Worm (Caenorhabditis elegans) whole organism, young adult: ENCODE results near the gene xbp-1.

Experiments
- B0019.2 ChIP-seq: fragments of 200-800 bp; sonication (Bioruptor generic); conservative IDR thresholded peaks from 2 replicates; pipeline ENCODE4 v1.3.6; 2022; ENCODE audit warnings: missing genetic modification reagents, missing genetic modification characterization, missing compliant biosample characterization
- B0261.1 ChIP-seq: sonication (generic microtip); optimal IDR thresholded peaks from 2 replicates; lab custom pipeline; 2016; ENCODE audit warnings: mild to moderate bottlenecking, missing genetic modification characterization, moderate library complexity, missing compliant biosample characterization
- B0336.3 ChIP-seq: fragments of 200-800 bp; sonication (Bioruptor generic); IDR thresholded peaks from 2 replicates; pipeline ENCODE4 v1.3.6; 2022; ENCODE audit warnings: missing genetic modification characterization, missing compliant biosample characterization
- C06A6.2 ChIP-seq: fragments of 200-800 bp; sonication (Bioruptor generic); conservative IDR thresholded peaks from 2 replicates; pipeline ENCODE4 v1.3.6; 2022; ENCODE audit warnings: missing genetic modification characterization, missing compliant biosample characterization
- F37B4.10 ChIP-seq: fragments of 200-800 bp; sonication (Bioruptor generic); IDR thresholded peaks from 2 replicates; pipeline ENCODE4 v1.3.6; 2022; ENCODE audit warnings: missing genetic modification characterization, missing compliant biosample characterization
- F57A8.1 ChIP-seq: fragments of 200-800 bp; sonication (Bioruptor generic); optimal IDR thresholded peaks from 2 replicates; lab custom pipeline; 2018; ENCODE audit warnings: mild to moderate bottlenecking, missing genetic modification characterization, moderate library complexity, missing compliant biosample characterization
- T07F8.4 ChIP-seq: sonication (generic microtip); optimal IDR thresholded peaks from 2 replicates; lab custom pipeline; 2016; ENCODE audit warnings: mild to moderate bottlenecking, missing genetic modification characterization, moderate library complexity, missing compliant biosample characterization
- Y79H2A.3 ChIP-seq: fragments of 200-800 bp; sonication (Bioruptor generic); conservative IDR thresholded peaks from 2 replicates; pipeline ENCODE4 v1.3.6; 2022; ENCODE audit warnings: missing genetic modification reagents, missing genetic modification characterization, missing compliant biosample characterization
- Y95B8A.8 ChIP-seq: fragments of 200-800 bp; sonication (Bioruptor generic); IDR thresholded peaks from 2 replicates; pipeline ENCODE4 v1.3.6; 2022; ENCODE audit warnings: missing genetic modification reagents, missing genetic modification characterization, missing compliant biosample characterization
- aptf-3 ChIP-seq: fragments of 200-800 bp; sonication (Bioruptor generic); IDR thresholded peaks from 2 replicates; pipeline ENCODE4 v1.3.6; 2022; ENCODE audit warnings: missing genetic modification characterization, missing compliant biosample characterization
- athp-1 ChIP-seq: sonication (generic microtip); optimal IDR thresholded peaks from 2 replicates; lab custom pipeline; 2017; ENCODE audit warnings: mild to moderate bottlenecking, missing genetic modification characterization, missing compliant biosample characterization
- bed-1 ChIP-seq: fragments of 200-800 bp; sonication (Bioruptor generic); IDR thresholded peaks from 2 replicates; pipeline ENCODE4 v1.3.6; 2022; ENCODE audit warnings: missing genetic modification reagents, missing genetic modification characterization, missing compliant biosample characterization
- ccch-3 ChIP-seq: fragments of 200-800 bp; sonication (Bioruptor generic); optimal IDR thresholded peaks from 2 replicates; lab custom pipeline; 2018; ENCODE audit warnings: mild to moderate bottlenecking, missing genetic modification characterization, missing compliant biosample characterization
- ceh-27 ChIP-seq: fragments of 200-800 bp; sonication (Bioruptor generic); optimal IDR thresholded peaks from 2 replicates; lab custom pipeline; 2018; ENCODE audit warnings: mild to moderate bottlenecking, missing genetic modification characterization, moderate library complexity, missing compliant biosample characterization
- ceh-40 ChIP-seq: fragments of 200-800 bp; sonication (Bioruptor generic); IDR thresholded peaks from 2 replicates; pipeline ENCODE4 v1.3.6; 2022; ENCODE audit warnings: missing genetic modification characterization, missing compliant biosample characterization
- dpl-1 ChIP-seq: fragments of 150-350 bp; optimal IDR thresholded peaks from 2 replicates; lab custom pipeline; 2014; ENCODE audit warnings: missing biosample characterization, missing genetic modification reagents, missing genetic modification characterization
- efl-1 ChIP-seq: fragments of 150-350 bp; optimal IDR thresholded peaks from 2 replicates; lab custom pipeline; 2014; ENCODE audit warnings: missing biosample characterization, missing genetic modification reagents, missing genetic modification characterization
- egl-44 ChIP-seq: fragments of 200-800 bp; sonication (Bioruptor generic); IDR thresholded peaks from 2 replicates; pipeline ENCODE4 v1.3.6; 2022; ENCODE audit warnings: missing genetic modification reagents, missing genetic modification characterization, missing compliant biosample characterization
- gei-17 ChIP-seq: fragments of 200-800 bp; sonication (Bioruptor generic); optimal IDR thresholded peaks from 2 replicates; lab custom pipeline; 2018; ENCODE audit warnings: mild to moderate bottlenecking, missing genetic modification characterization, missing compliant biosample characterization
- hsf-1 ChIP-seq: fragments of 200-800 bp; sonication (Bioruptor generic); IDR thresholded peaks from 2 replicates; pipeline ENCODE4 v1.3.6; 2022; ENCODE audit warnings: missing genetic modification reagents, missing genetic modification characterization, missing compliant biosample characterization
- let-607 ChIP-seq, 2 experiments: fragments of 200-800 bp in 1 of 2; sonication (Bioruptor generic) in 1 of 2; sonication (generic microtip) in 1 of 2; optimal IDR thresholded peaks; 2 replicates each; lab custom pipeline; 2016 to 2018; ENCODE audit warnings: mild to moderate bottlenecking in 2 of 2, missing compliant biosample characterization in 2 of 2, missing genetic modification characterization in 2 of 2, moderate library complexity in 2 of 2, missing genotype in 1 of 2
- madf-6 ChIP-seq: fragments of 200-800 bp; sonication (Bioruptor generic); IDR thresholded peaks from 2 replicates; pipeline ENCODE4 v1.3.6; 2022; ENCODE audit warnings: missing genetic modification reagents, missing genetic modification characterization, missing compliant biosample characterization
- nhr-80 ChIP-seq: sonication (generic microtip); optimal IDR thresholded peaks from 2 replicates; lab custom pipeline; 2016; ENCODE audit warnings: missing genetic modification characterization, missing compliant biosample characterization
- pha-4 ChIP-seq: fragments of 150-350 bp; sonication (generic microtip); optimal IDR thresholded peaks from 2 replicates; lab custom pipeline; 2014; ENCODE audit warnings: missing biosample characterization, missing genetic modification reagents, missing genetic modification characterization
- rcor-1 ChIP-seq: fragments of 200-800 bp; sonication (Bioruptor generic); IDR thresholded peaks from 2 replicates; pipeline ENCODE4 v1.3.6; 2022; ENCODE audit warnings: missing genetic modification reagents, missing genetic modification characterization, missing compliant biosample characterization
- rpc-1 ChIP-seq, 2 experiments: fragments of 150-350 bp in 1 of 2; sonication (generic microtip) in 1 of 2; optimal IDR thresholded peaks; 2 replicates each; lab custom pipeline; 2014 to 2018; ENCODE audit warnings: missing biosample characterization in 1 of 2, missing genetic modification characterization in 1 of 2, missing genetic modification reagents in 1 of 2, missing genotype in 1 of 2
- sdz-38 ChIP-seq: sonication (generic microtip); optimal IDR thresholded peaks from 2 replicates; lab custom pipeline; 2016; ENCODE audit warnings: missing genotype, missing genetic modification characterization, missing compliant biosample characterization
- sptf-2 ChIP-seq: fragments of 200-800 bp; sonication (Bioruptor generic); optimal IDR thresholded peaks from 2 replicates; lab custom pipeline; 2018; ENCODE audit warnings: mild to moderate bottlenecking, missing genetic modification characterization, missing compliant biosample characterization
- unc-62 ChIP-seq: fragments of 150-350 bp; optimal IDR thresholded peaks from 2 replicates; lab custom pipeline; 2014; ENCODE audit warnings: missing biosample characterization, missing genetic modification reagents, missing genetic modification characterization
- zfh-2 ChIP-seq: fragments of 200-800 bp; sonication (Bioruptor generic); conservative IDR thresholded peaks from 2 replicates; pipeline ENCODE4 v1.3.6; 2022; ENCODE audit warnings: missing genetic modification reagents, missing genetic modification characterization, missing compliant biosample characterization
- ztf-25 ChIP-seq: fragments of 200-800 bp; sonication (Bioruptor generic); IDR thresholded peaks from 2 replicates; pipeline ENCODE4 v1.3.6; 2022; ENCODE audit warnings: missing genetic modification reagents, missing genetic modification characterization, missing compliant biosample characterization

The xbp-1 gene

DNA sequence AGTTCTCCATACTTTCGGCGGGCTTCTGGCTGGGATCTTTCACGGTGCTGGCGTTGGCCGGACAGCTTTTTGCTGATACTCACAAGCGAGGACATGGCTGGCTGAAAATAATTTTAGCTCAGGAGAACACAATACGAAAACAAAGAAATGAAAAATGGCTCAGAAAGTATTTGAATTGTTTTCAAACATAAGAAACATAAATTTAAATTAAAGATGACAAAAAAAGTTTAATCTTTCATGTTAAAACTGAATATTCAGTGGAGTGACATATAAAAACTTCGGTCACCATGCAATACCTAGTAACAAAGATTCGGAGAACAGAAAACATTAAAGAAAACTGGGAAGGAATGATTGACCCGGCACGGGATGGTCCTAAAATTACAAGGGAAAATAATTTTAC lies 15.0 kb upstream of the xbp-1 start, which contains the start of gene C16C10.2:
Gene C16C10.2, minus strand, starts transcription at position 101 of the 400 bp plus-strand sequence.
- TF ChIP-seq ceh-40 (GFP tag; lab: Robert Waterston, UW): no peak
- TF ChIP-seq Y95B8A.8 (GFP tag; lab: Robert Waterston, UW): no peak
- TF ChIP-seq gei-17 (GFP tag; lab: Kevin White, UChicago): no peak
- 0 out of 2 replicates have a peak, but pooled peaks have one; percentile 27 for TF ChIP-seq hsf-1 (GFP tag; lab: Robert Waterston, UW)

DNA sequence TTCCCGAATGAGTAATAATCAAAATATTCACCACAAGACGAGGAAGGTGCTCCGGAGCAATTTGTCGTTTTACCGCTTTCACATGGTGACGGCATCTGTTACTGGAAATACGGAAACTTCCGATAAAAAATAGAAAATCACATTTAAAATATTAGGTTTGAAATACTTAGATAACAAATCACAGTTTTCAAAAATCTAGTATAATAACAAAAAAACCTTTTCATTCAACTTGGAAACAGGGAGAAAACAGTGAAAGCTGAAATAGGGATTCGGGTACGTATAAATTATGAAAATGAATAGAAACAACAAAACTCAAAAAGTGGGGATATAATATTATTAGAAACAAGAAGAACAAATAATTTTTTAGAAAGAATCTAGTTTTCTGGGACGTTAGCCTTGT lies 12.3 kb upstream of the xbp-1 start, which contains the start of gene C16C10.1:
Gene C16C10.1, minus strand, starts transcription at position 101 of the 400 bp plus-strand sequence.
- TF ChIP-seq ceh-27 (no peak), T07F8.4 (tag; lab: Kevin White, UChicago) (no peak), Y79H2A.3 (no peak), rcor-1 (GFP tag; lab: Robert Waterston, UW) (no peak), athp-1 (tag; lab: Kevin White, UChicago) (no peak), aptf-3 (GFP tag; lab: Robert Waterston, UW) (0 out of 2 replicates have a peak, but pooled peaks have one; percentile 20), madf-6 (no peak), sdz-38 (tag; lab: Kevin White, UChicago) (no peak)
- TF ChIP-seq, all 124 proteins: peak for 1

DNA sequence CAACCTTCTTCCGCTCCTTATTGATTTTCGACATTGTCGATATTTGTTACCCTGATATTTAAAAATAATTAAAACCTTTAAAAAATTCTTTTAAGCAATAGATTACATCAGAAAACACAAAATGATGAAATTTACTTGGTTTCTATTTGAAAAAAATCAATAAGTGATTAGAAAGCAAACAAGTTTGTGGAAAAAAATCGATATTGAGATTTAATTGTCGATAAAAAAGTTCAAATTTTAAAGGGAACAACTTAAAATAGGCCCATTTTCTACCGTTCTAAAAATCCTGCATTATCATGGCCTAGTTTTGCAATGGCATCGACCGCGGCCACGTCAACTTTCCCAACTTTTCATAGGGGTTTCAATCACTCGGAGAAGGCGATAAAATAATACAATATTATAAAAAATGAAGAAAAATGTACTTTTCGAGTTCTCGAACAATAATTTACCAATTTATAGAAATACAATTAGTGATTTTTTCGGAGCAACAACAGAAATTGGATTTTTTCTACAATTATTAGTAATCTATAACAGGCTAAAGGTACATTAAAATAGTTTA lies 6.8 kb upstream of the xbp-1 start, which contains the start of gene lars-1:
Gene lars-1, minus strand, starts transcription at position 51 of the 559 bp plus-strand sequence.
- TF ChIP-seq let-607 (tag; optimal IDR thresholded peaks at IDR 0.05; lab: Kevin White, UChicago): peak; percentile 87 to 92
- TF ChIP-seq nhr-80: peak; percentile 48
- TF ChIP-seq dpl-1 (GFP tag; lab: Kevin White, UChicago): no peak

DNA sequence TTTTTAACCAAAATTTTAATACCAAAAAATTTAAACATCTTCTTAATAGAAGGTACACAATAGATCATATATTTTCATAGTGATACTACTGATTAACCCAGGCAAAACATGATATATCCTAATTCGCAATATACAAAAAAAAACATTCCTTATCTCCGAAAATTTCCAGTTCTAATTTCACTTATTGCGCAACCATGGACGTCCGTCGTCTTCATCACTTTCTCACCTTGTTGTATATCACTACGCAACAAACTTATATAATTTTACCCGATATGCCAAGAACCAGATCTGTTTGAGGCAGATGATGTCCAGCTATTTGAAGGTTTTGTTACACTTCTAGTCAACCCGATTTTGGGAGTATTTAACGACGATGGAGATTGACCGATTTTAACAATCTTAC lies 5.8 kb upstream of the xbp-1 start, which contains the start of gene R74.2:
Gene R74.2, plus strand, starts transcription at position 316 of the 400 bp plus-strand sequence.
- TF ChIP-seq B0261.1 (tag; lab: Kevin White, UChicago): no peak
- TF ChIP-seq ccch-3 (GFP tag; lab: Kevin White, UChicago): no peak
- no peak for TF ChIP-seq B0336.3 (GFP tag; lab: Robert Waterston, UW)
- TF ChIP-seq F57A8.1 (GFP tag; lab: Kevin White, UChicago): no peak
- no peak for TF ChIP-seq unc-62 (GFP tag; lab: Kevin White, UChicago)
- no peak for TF ChIP-seq rpc-1 (optimal IDR thresholded peaks at IDR 0.05; lab: Kevin White, UChicago)
- TF ChIP-seq rpc-1 (tag; optimal IDR thresholded peaks at IDR 0.05; lab: Kevin White, UChicago): no peak
- TF ChIP-seq, all 124 proteins: peak for 0

DNA sequence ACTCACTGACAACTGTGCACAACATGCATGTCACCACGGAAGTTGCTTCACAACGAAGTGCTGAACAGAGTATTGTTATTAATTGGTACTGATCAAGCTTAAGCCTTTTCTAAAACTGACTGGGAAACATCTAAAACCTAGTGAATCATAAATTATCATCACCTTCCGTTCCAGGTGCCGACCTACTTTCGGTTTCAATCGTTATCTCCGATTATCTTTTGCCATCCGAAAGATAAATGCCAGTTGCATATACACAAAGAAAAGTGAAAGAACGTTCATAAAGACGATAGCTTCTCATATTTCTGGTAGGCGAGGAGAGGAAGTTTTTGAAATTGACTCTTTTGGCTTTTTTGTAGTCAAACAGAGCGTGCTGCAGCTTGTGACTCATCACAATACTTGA lies 4.0 kb upstream of the xbp-1 start:
- TF ChIP-seq athp-1 (tag; lab: Kevin White, UChicago) (no peak), F37B4.10 (no peak), zfh-2 (GFP tag; lab: Robert Waterston, UW) (no peak), sptf-2 (no peak), dpl-1 (GFP tag; lab: Kevin White, UChicago) (no peak), ztf-25 (no peak), egl-44 (GFP tag; lab: Robert Waterston, UW) (no peak), B0019.2 (no peak), C06A6.2 (GFP tag; lab: Robert Waterston, UW) (no peak), efl-1 (GFP tag; lab: Kevin White, UChicago) (no peak), bed-1 (GFP tag; lab: Robert Waterston, UW) (no peak), pha-4 (tag; lab: Kevin White, UChicago) (no peak)
- TF ChIP-seq, all 124 proteins: peak for 0
